Worm (Caenorhabditis elegans) whole organism, L4/young adult: ENCODE data around the gene ttbk-4.

Experiments used
- dao-5 ChIP-seq: sonication (generic microtip); optimal IDR thresholded peaks from 2 replicates; lab custom pipeline; 2016; ENCODE audit warnings: missing genotype, missing genetic modification characterization, moderate library complexity, missing compliant biosample characterization
- him-1 ChIP-seq: sonication (generic microtip); optimal IDR thresholded peaks from 2 replicates; lab custom pipeline; 2016; ENCODE audit warnings: missing genotype, missing genetic modification reagents, missing genetic modification characterization, missing compliant biosample characterization

- TF ChIP-seq dao-5 (no peak), him-1 (no peak)
Measured at ce11 chrIV:10075034-10075510, at the start of gene ttbk-4, which contains the start of gene W01B6.4.
